Worm (Caenorhabditis elegans) whole organism, L3 larva: ENCODE measurements around the gene B0507.7.
A peak's percentile ranks its signal among the peaks of the same experiment; 100 is the strongest.

Source experiments
- ZK546.5 ChIP-seq: sonication (generic microtip); optimal IDR thresholded peaks from 2 replicates; lab custom pipeline; 2017; ENCODE audit warnings: missing biosample characterization, missing genetic modification characterization
- ama-1 ChIP-seq: fragments of 150-350 bp; optimal IDR thresholded peaks from 2 replicates; lab custom pipeline; 2018
- ceh-16 ChIP-seq: sonication (generic microtip); optimal IDR thresholded peaks from 2 replicates; lab custom pipeline; 2017; ENCODE audit warnings: missing biosample characterization, missing genetic modification characterization
- ceh-28 ChIP-seq: fragments of 150-350 bp; optimal IDR thresholded peaks from 2 replicates; lab custom pipeline; 2014; ENCODE audit warnings: missing biosample characterization, missing genetic modification reagents, missing genetic modification characterization
- ceh-82 ChIP-seq: fragments of 150-350 bp; optimal IDR thresholded peaks from 2 replicates; lab custom pipeline; 2014; ENCODE audit warnings: missing biosample characterization, missing genetic modification characterization
- ceh-9 ChIP-seq: sonication (generic microtip); optimal IDR thresholded peaks from 2 replicates; lab custom pipeline; 2018; ENCODE audit warnings: missing biosample characterization, missing genetic modification characterization
- daf-12 ChIP-seq: fragments of 150-350 bp; optimal IDR thresholded peaks from 2 replicates; lab custom pipeline; 2014; ENCODE audit warnings: missing biosample characterization, missing genetic modification reagents, missing genetic modification characterization
- egl-27 ChIP-seq: sonication (generic microtip); optimal IDR thresholded peaks from 4 replicates; lab custom pipeline; 2017; ENCODE audit warnings: missing biosample characterization, missing genetic modification reagents, missing genetic modification characterization
- egl-5 ChIP-seq: fragments of 150-350 bp; optimal IDR thresholded peaks from 2 replicates; lab custom pipeline; 2017; ENCODE audit warnings: missing biosample characterization, missing genetic modification reagents, missing genetic modification characterization, inconsistent platforms
- elt-1 ChIP-seq: fragments of 150-350 bp; optimal IDR thresholded peaks from 2 replicates; lab custom pipeline; 2014; ENCODE audit warnings: missing biosample characterization, missing genetic modification characterization
- elt-2 ChIP-seq: sonication (generic microtip); optimal IDR thresholded peaks from 2 replicates; lab custom pipeline; 2016; ENCODE audit warnings: missing genetic modification reagents, mild to moderate bottlenecking, missing genetic modification characterization, missing compliant biosample characterization
- elt-3 ChIP-seq, 3 experiments: fragments of 150-350 bp in 1 of 3; sonication (generic microtip) in 2 of 3; optimal IDR thresholded peaks; 2 replicates in 2 of 3; 4 replicates in 1 of 3; lab custom pipeline; 2014 to 2017; ENCODE audit warnings: missing biosample characterization in 3 of 3, missing genetic modification characterization in 3 of 3
- eor-1 ChIP-seq, 2 experiments: fragments of 150-350 bp; optimal IDR thresholded peaks; 2 replicates each; lab custom pipeline; 2014 to 2018; ENCODE audit warnings: missing biosample characterization in 2 of 2, missing genetic modification characterization in 2 of 2
- fkh-2 ChIP-seq: fragments of 150-350 bp; optimal IDR thresholded peaks from 2 replicates; lab custom pipeline; 2014; ENCODE audit warnings: missing biosample characterization, missing genetic modification reagents, missing genetic modification characterization
- fos-1 ChIP-seq: fragments of 150-350 bp; optimal IDR thresholded peaks from 2 replicates; lab custom pipeline; 2014; ENCODE audit warnings: missing biosample characterization, missing genetic modification characterization
- hmg-11 ChIP-seq: sonication (generic microtip); optimal IDR thresholded peaks from 2 replicates; lab custom pipeline; 2016; ENCODE audit warnings: missing genetic modification characterization, missing compliant biosample characterization
- jun-1 ChIP-seq: fragments of 150-350 bp; optimal IDR thresholded peaks from 2 replicates; lab custom pipeline; 2014; ENCODE audit warnings: missing biosample characterization, missing genetic modification reagents, missing genetic modification characterization
- lin-39 ChIP-seq: fragments of 150-350 bp; optimal IDR thresholded peaks from 2 replicates; lab custom pipeline; 2018; ENCODE audit warnings: missing biosample characterization, missing genetic modification reagents, missing genetic modification characterization
- lsy-12 ChIP-seq: sonication (generic microtip); optimal IDR thresholded peaks from 2 replicates; lab custom pipeline; 2016; ENCODE audit warnings: mild to moderate bottlenecking, missing genetic modification characterization, missing compliant biosample characterization
- mdl-1 ChIP-seq: fragments of 150-350 bp; optimal IDR thresholded peaks from 2 replicates; lab custom pipeline; 2014; ENCODE audit warnings: missing biosample characterization, missing genetic modification characterization
- nfya-1 ChIP-seq: sonication (generic microtip); optimal IDR thresholded peaks from 2 replicates; lab custom pipeline; 2017; ENCODE audit warnings: missing genetic modification characterization, mild to moderate bottlenecking, missing compliant biosample characterization, antibody characterized with exemption, moderate library complexity; ENCODE audit not compliant: insufficient read depth
- nhr-11 ChIP-seq: fragments of 150-350 bp; optimal IDR thresholded peaks from 2 replicates; lab custom pipeline; 2014; ENCODE audit warnings: missing biosample characterization, missing genetic modification characterization
- nhr-28 ChIP-seq: fragments of 150-350 bp; optimal IDR thresholded peaks from 2 replicates; lab custom pipeline; 2014; ENCODE audit warnings: missing biosample characterization, missing genetic modification characterization
- nhr-43 ChIP-seq: sonication (generic microtip); optimal IDR thresholded peaks from 2 replicates; lab custom pipeline; 2016; ENCODE audit warnings: mild to moderate bottlenecking, missing genetic modification characterization, missing compliant biosample characterization; ENCODE audit not compliant: poor library complexity, severe bottlenecking
- nhr-77 ChIP-seq: fragments of 150-350 bp; optimal IDR thresholded peaks from 2 replicates; lab custom pipeline; 2014; ENCODE audit warnings: missing biosample characterization, missing genetic modification characterization
- pha-4 ChIP-seq: fragments of 150-350 bp; optimal IDR thresholded peaks from 2 replicates; lab custom pipeline; 2014; ENCODE audit warnings: missing biosample characterization, missing genetic modification reagents, missing genetic modification characterization
- pqm-1 ChIP-seq: fragments of 150-350 bp; optimal IDR thresholded peaks from 2 replicates; lab custom pipeline; 2017; ENCODE audit warnings: missing biosample characterization, missing genetic modification characterization, inconsistent platforms
- sea-2 ChIP-seq: fragments of 150-350 bp; sonication (generic microtip); optimal IDR thresholded peaks from 4 replicates; lab custom pipeline; 2014; ENCODE audit warnings: missing biosample characterization, missing genetic modification reagents, missing genetic modification characterization
- snpc-4 ChIP-seq: fragments of 150-350 bp; optimal IDR thresholded peaks from 2 replicates; lab custom pipeline; 2014; ENCODE audit warnings: missing biosample characterization, missing genetic modification characterization
- unc-39 ChIP-seq: sonication (generic microtip); optimal IDR thresholded peaks from 4 replicates; lab custom pipeline; 2017; ENCODE audit warnings: missing biosample characterization, missing genetic modification characterization
- unc-62 ChIP-seq: fragments of 150-350 bp; sonication (generic microtip); optimal IDR thresholded peaks from 4 replicates; lab custom pipeline; 2014; ENCODE audit warnings: missing biosample characterization, missing genetic modification reagents, missing genetic modification characterization
- ztf-4 ChIP-seq: fragments of 150-350 bp; optimal IDR thresholded peaks from 2 replicates; lab custom pipeline; 2014; ENCODE audit warnings: missing biosample characterization, missing genetic modification characterization

The B0507.7 gene

DNA sequence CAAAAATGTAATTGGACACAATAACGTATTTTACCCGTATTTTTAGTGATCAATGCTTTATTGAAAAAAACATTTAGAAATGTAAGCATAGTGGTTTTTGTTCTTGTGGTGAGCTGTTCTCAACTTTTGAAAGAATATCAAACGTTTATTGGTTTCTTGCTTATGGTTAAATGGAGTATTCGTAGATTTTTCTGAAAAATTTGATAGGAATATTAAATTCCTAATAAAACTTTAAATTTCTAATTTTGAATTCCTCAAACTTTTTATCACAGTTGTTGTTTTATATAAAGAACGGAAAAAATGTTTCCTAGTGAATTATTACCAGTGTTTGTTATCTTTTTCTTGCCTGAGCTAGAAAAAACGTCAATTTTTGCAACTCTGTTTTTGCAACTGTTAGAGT lies 5.1 kb downstream of the B0507.7 start, which contains the start of gene B0507.5:
B0507.5 (plus strand) TSS at position 301 of the 400 bp plus-strand sequence.
- TF ChIP-seq unc-62 (GFP tag; lab: Kevin White, UChicago), result no peak
- no peak for TF ChIP-seq nhr-43 (tag; lab: Kevin White, UChicago)
- no peak for TF ChIP-seq hmg-11
- no peak for TF ChIP-seq daf-12 (tag; lab: Kevin White, UChicago)
- TF ChIP-seq lin-39, result no peak
- no peak for TF ChIP-seq ztf-4 (tag; lab: Kevin White, UChicago)
- no peak for TF ChIP-seq fos-1 (tag; lab: Kevin White, UChicago)
- TF ChIP-seq ceh-16, result no peak
- TF ChIP-seq jun-1 (tag; lab: Kevin White, UChicago), result no peak
- TF ChIP-seq elt-1 (tag; lab: Kevin White, UChicago), result no peak
- TF ChIP-seq snpc-4 (tag; lab: Kevin White, UChicago), result no peak
- no peak for TF ChIP-seq ceh-28 (tag; lab: Kevin White, UChicago)
- no peak for TF ChIP-seq ama-1 (lab: Kevin White, UChicago)
- TF ChIP-seq fkh-2 (tag; lab: Kevin White, UChicago), result no peak
- TF ChIP-seq nhr-77 (tag; lab: Kevin White, UChicago), result no peak
- no peak for TF ChIP-seq lsy-12
- TF ChIP-seq nhr-28 (tag; lab: Kevin White, UChicago), result no peak

DNA sequence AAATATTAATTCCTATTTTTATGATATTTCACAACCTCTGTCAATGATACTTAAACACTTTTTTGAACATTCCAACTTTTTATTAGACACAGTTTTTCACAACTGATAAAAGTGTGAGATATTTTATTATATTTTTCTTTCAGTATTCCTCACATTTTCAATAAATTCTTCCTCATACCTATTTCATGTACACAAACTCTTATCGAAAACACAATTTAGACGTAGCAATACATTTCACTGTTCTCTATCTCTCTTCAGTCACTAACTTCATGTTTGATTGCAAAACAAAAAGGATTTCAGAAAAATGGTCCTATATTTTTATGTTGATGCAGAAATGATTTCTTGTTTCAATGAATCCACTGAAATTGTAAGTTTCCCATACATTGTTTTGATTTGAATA lies 12.7 kb downstream of the B0507.7 start, which contains the start of gene B0507.6:
B0507.6 (plus strand) TSS at position 301 of the 400 bp plus-strand sequence.
- no peak for TF ChIP-seq elt-3 (tag; optimal IDR thresholded peaks at IDR 0.05; lab: Kevin White, UChicago)

DNA sequence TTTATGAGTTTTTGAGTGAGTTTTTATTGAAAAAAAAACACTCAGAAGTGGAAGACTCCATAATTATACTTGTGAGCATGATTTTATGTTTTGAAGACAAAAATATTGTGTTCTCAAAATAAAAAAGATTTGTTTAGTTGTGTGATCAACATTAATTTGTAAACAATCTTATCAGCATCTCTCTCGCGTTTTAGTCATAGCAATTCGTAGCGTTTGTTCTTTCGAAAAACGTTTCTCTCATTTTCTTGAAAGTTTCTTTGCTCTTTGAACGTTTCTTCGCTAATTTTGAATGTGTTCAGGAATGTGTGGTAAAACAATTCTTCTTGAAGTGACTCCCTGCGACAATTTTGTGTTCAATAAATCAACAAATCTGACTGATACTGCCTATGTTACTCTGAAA lies 19.4 kb downstream of the B0507.7 start, which contains the start of gene ZC196.2:
ZC196.2 (plus strand) TSS at position 301 of the 400 bp plus-strand sequence.
- no peak for TF ChIP-seq elt-2
- peak; percentile 9 for TF ChIP-seq pha-4
- no peak for TF ChIP-seq egl-5
- no peak for TF ChIP-seq snpc-4 (tag; lab: Kevin White, UChicago)
- TF ChIP-seq, all 47 proteins: peak for 1

DNA sequence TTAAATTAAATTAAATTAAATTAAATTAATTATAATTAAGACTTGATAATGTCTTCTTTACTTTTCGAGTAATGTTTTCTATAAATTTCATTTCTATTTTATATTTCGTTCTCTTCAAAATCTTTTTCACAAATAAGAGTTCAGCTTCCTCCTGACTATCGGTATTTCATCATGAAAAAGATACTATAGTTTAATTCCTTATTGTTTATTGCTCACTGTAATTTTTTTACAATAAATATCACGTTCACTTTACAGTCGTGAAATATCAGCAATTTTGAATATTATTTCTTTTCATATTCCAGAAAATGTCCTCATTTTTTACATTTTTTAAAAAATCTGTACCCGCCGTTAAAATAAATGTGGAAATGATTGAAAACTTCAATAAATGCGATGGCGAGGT lies 22.1 kb downstream of the B0507.7 start, which contains the start of gene ZC196.3:
ZC196.3 (plus strand) TSS at position 301 of the 400 bp plus-strand sequence.
- TF ChIP-seq ama-1 (lab: Kevin White, UChicago) (no peak), egl-27 (tag; lab: Kevin White, UChicago) (no peak), sea-2 (no peak), unc-62 (GFP tag; lab: Kevin White, UChicago) (no peak), ceh-28 (tag; lab: Kevin White, UChicago) (no peak)

DNA sequence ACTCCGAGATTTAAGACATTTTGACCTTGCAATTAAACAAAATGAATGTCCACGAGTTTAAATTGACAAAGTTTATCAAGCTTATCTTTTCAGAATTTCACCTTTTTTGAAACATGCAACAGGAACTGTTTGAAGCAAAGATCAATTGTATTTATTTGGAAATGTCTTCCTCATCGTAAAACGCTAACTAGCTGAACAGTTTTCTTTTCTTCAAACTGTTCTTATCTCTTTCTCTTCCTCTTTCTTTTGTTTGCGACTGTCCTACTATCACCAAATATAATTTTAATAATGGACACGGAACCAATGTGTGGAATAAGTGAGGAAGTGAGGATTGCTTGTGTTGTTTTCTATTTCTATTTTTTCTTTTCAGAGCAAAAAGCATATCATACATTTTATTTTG lies 25.6 kb downstream of the B0507.7 start, which contains the start of gene ZC196.4:
ZC196.4 (plus strand) TSS at position 173 of the 400 bp plus-strand sequence.
- TF ChIP-seq nfya-1 (tag; lab: Kevin White, UChicago) (no peak), ceh-16 (no peak), fkh-2 (tag; lab: Kevin White, UChicago) (no peak), fos-1 (tag; lab: Kevin White, UChicago) (no peak), unc-39 (tag; lab: Kevin White, UChicago) (no peak), ZK546.5 (tag; lab: Kevin White, UChicago) (no peak), pqm-1 (tag; lab: Kevin White, UChicago) (peak; percentile 77), daf-12 (tag; lab: Kevin White, UChicago) (no peak), ama-1 (lab: Kevin White, UChicago) (no peak), elt-2 (peak; percentile 85), mdl-1 (tag; lab: Kevin White, UChicago) (no peak), ceh-82 (no peak), eor-1 (tag; optimal IDR thresholded peaks at IDR 0.05; lab: Kevin White, UChicago) (no peak), snpc-4 (tag; lab: Kevin White, UChicago) (no peak), ztf-4 (tag; lab: Kevin White, UChicago) (no peak), pha-4 (peak; percentile 15), ceh-9 (no peak), nhr-28 (tag; lab: Kevin White, UChicago) (no peak), nhr-11 (tag; lab: Kevin White, UChicago) (no peak), jun-1 (tag; lab: Kevin White, UChicago) (peak; percentile 52)
- TF ChIP-seq, all 47 proteins: peak for 4
